Worm (Caenorhabditis elegans): ENCODE results near the gene atic-1.

atic-1 gene

DNA sequence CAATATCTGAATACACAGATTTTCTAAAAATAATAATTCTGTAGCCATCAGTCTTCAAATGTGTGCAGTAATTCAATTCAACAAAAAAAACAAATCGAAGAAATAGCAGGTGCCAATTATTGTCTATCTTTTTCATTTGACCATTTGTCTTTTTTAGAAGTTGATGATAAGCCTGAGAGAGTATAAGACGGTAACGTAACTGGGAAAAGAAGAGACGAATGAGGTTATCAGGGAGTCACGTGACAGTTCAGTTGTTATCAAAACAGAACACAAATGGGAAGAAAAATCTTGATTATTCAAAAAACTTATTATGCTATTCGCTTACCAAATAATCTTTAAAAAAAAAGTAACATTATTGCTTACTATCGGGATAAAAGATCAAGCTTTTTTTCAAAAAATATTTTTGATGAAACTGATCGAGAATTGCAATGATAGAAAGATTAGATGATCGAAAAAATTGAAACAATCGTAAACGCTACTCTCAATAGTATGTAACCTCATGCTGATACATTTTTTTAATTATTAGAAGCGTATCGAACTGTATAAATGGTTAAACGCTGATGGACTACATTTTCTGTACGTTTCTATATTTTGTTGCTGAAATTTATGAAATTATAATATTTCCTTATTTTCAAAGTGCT is 37.4 kb upstream of the atic-1 start:
- TF ChIP-seq ets-5 (GFP tag; IDR thresholded peaks at IDR 0.05) (no peak), lin-14 (GFP tag; optimal IDR thresholded peaks at IDR 0.05) (peak; percentile 36), unc-130 (tag; optimal IDR thresholded peaks at IDR 0.05) (no peak), hlh-17 (GFP tag; optimal IDR thresholded peaks at IDR 0.05; ENCODE audit: borderline replicate concordance) (no peak), mdl-1 (tag; optimal IDR thresholded peaks at IDR 0.05) (no peak), ceh-82 (tag; optimal IDR thresholded peaks at IDR 0.05) (no peak), snu-23 (GFP tag; optimal IDR thresholded peaks at IDR 0.05) (peak; percentile 20), rnt-1 (tag; optimal IDR thresholded peaks at IDR 0.05) (no peak), mef-2 (tag; optimal IDR thresholded peaks at IDR 0.05) (no peak), nhr-76 (tag; optimal IDR thresholded peaks at IDR 0.05) (no peak), C16A3.4 (tag; optimal IDR thresholded peaks at IDR 0.05) (no peak), ceh-63 (GFP tag; optimal IDR thresholded peaks at IDR 0.05) (no peak), unc-30 (tag; optimal IDR thresholded peaks at IDR 0.05) (no peak), ztf-11 (tag; optimal IDR thresholded peaks at IDR 0.05) (no peak), C34B4.2 (tag; optimal IDR thresholded peaks at IDR 0.05) (no peak), fos-1 (tag; optimal IDR thresholded peaks at IDR 0.05) (no peak), jun-1 (tag; optimal IDR thresholded peaks at IDR 0.05) (no peak), tlp-1 (tag; optimal IDR thresholded peaks at IDR 0.05) (no peak), C04F5.9 (tag; optimal IDR thresholded peaks at IDR 0.05) (no peak), egl-27 (tag; optimal IDR thresholded peaks at IDR 0.05) (no peak), swsn-7 (tag; optimal IDR thresholded peaks at IDR 0.05) (no peak), nhr-71 (tag; optimal IDR thresholded peaks at IDR 0.05) (peak; percentile 27), zip-4 (GFP tag; optimal IDR thresholded peaks at IDR 0.05) (no peak), ceh-90 (tag; optimal IDR thresholded peaks at IDR 0.05) (no peak), unc-86 (tag; optimal IDR thresholded peaks at IDR 0.05) (no peak), unc-62 (GFP tag; optimal IDR thresholded peaks at IDR 0.05) (no peak), mab-9 (GFP tag; IDR thresholded peaks at IDR 0.05) (no peak), hpl-2 (GFP tag; optimal IDR thresholded peaks at IDR 0.05) (no peak), lin-15B (tag; optimal IDR thresholded peaks at IDR 0.05) (no peak), elt-3 (tag; optimal IDR thresholded peaks at IDR 0.05) (peak in 2 of 6 experiments; percentile 23 to 40), nhr-28 (tag; optimal IDR thresholded peaks at IDR 0.05) (no peak), sox-4 (tag; optimal IDR thresholded peaks at IDR 0.05) (no peak), aly-2 (tag; optimal IDR thresholded peaks at IDR 0.05) (no peak), nhr-237 (tag; optimal IDR thresholded peaks at IDR 0.05) (no peak), nhr-77 (tag; optimal IDR thresholded peaks at IDR 0.05) (no peak), efl-1 (optimal IDR thresholded peaks at IDR 0.05) (no peak), efl-1 (GFP tag; optimal IDR thresholded peaks at IDR 0.05 in 1 of 2) (peak in 1 of 2 experiments; percentile 1), ama-1 (optimal IDR thresholded peaks at IDR 0.05) (no peak), nhr-85 (tag) (peak; percentile 55), lir-3 (tag; optimal IDR thresholded peaks at IDR 0.05; ENCODE audit: poor library complexity) (no peak), lin-39 (tag; optimal IDR thresholded peaks at IDR 0.05) (no peak), zag-1 (tag; optimal IDR thresholded peaks at IDR 0.05) (no peak), irx-1 (tag; optimal IDR thresholded peaks at IDR 0.05) (no peak), ceh-88 (GFP tag; IDR thresholded peaks at IDR 0.05) (no peak), aha-1 (tag; optimal IDR thresholded peaks at IDR 0.05) (no peak), ceh-8 (GFP tag; optimal IDR thresholded peaks at IDR 0.05) (no peak), fkh-8 (tag; optimal IDR thresholded peaks at IDR 0.05) (no peak), snpc-4 (tag; optimal IDR thresholded peaks at IDR 0.05) (no peak), vab-15 (tag; optimal IDR thresholded peaks at IDR 0.05) (no peak), efl-3 (GFP tag; optimal IDR thresholded peaks at IDR 0.05) (no peak), mep-1 (tag; optimal IDR thresholded peaks at IDR 0.05) (no peak), lin-35 (GFP tag; optimal IDR thresholded peaks at IDR 0.05) (peak in 1 of 2 experiments; percentile 42), pqm-1 (tag; optimal IDR thresholded peaks at IDR 0.05) (no peak), elt-2 (tag; optimal IDR thresholded peaks at IDR 0.05) (peak; percentile 86)

All from whole organism, L1 larva.